Worm (Caenorhabditis elegans): ENCODE results near the gene fbxc-55.
"Not testable (repeated sequence)": the region's sequence is repeated elsewhere in the genome, so short reads cannot be mapped to it uniquely, and the experiment has no call there.

Gene fbxc-55

ce11 chrII:3206423-3206989 is 36.5 kb upstream of the fbxc-55 start, which contains the start of the genes ZC239.20 and ZC239.21:
TSS of gene ZC239.20 (minus strand) at chrII:3206523.
TSS of gene ZC239.21 (plus strand) at chrII:3206939.
- TF ChIP-seq F10B5.3 (tag; optimal IDR thresholded peaks at IDR 0.05), result no peak
- TF ChIP-seq ztf-7 (tag; optimal IDR thresholded peaks at IDR 0.05), result no peak
- no peak for TF ChIP-seq mdt-29 (GFP tag; IDR thresholded peaks at IDR 0.05)
- TF ChIP-seq daf-19 (GFP tag; conservative IDR thresholded peaks at IDR 0.05), result no peak
- no peak for TF ChIP-seq dpl-1 (GFP tag; optimal IDR thresholded peaks at IDR 0.05)
- TF ChIP-seq unc-62 (GFP tag; optimal IDR thresholded peaks at IDR 0.05 in 1 of 2), result no peak
- no peak for TF ChIP-seq unc-62 (tag; optimal IDR thresholded peaks at IDR 0.05)
- no peak for TF ChIP-seq lir-3 (tag; optimal IDR thresholded peaks at IDR 0.05)
- TF ChIP-seq lin-13 (GFP tag; optimal IDR thresholded peaks at IDR 0.05), result no peak

- TF ChIP-seq aha-1 (tag) (peak; percentile 5), F10B5.3 (tag; optimal IDR thresholded peaks at IDR 0.05) (no peak), lin-1 (GFP tag; IDR thresholded peaks at IDR 0.05) (no peak)
These were observed 33.4 kb upstream of the fbxc-55 start, which contains the start of gene sri-50 for ce11 chrII:3203415-3203814. TSS of gene sri-50 (plus strand) at chrII:3203715.

- TF ChIP-seq Y48G9A.11 (GFP tag; IDR thresholded peaks at IDR 0.05) (no peak), D1046.2 (GFP tag; IDR thresholded peaks at IDR 0.05) (no peak), F26F4.8 (GFP tag; conservative IDR thresholded peaks at IDR 0.05) (no peak), rbr-2 (tag; optimal IDR thresholded peaks at IDR 0.05) (no peak), mxl-2 (GFP tag; conservative IDR thresholded peaks at IDR 0.05) (no peak)
These were observed 32.5 kb upstream of the fbxc-55 start, which contains the start of gene sri-53 for ce11 chrII:3202519-3202918. TSS of gene sri-53 (minus strand) at chrII:3202619.

- not testable (repeated sequence) for TF ChIP-seq nhr-42 (GFP tag; IDR thresholded peaks at IDR 0.05); mxl-2 (GFP tag; conservative IDR thresholded peaks at IDR 0.05); D1046.2 (GFP tag; IDR thresholded peaks at IDR 0.05)
These were observed 31.3 kb upstream of the fbxc-55 start, which contains the start of gene sri-48 for ce11 chrII:3201242-3201641. TSS of gene sri-48 (minus strand) at chrII:3201342.

ce11 chrII:3198998-3199397 is 29.0 kb upstream of the fbxc-55 start, which contains the start of gene sri-51:
TSS of gene sri-51 (minus strand) at chrII:3199098.
- TF ChIP-seq pha-4 (GFP tag; IDR thresholded peaks at IDR 0.05) (no peak), pha-4 (tag; optimal IDR thresholded peaks at IDR 0.05) (no peak), fos-1 (tag; optimal IDR thresholded peaks at IDR 0.05) (no peak), hlh-30 (tag; optimal IDR thresholded peaks at IDR 0.05; ENCODE audit: insufficient read depth) (no peak), unc-62 (GFP tag; optimal IDR thresholded peaks at IDR 0.05 in 1 of 2) (peak in 1 of 2 experiments; percentile 84), unc-62 (tag; optimal IDR thresholded peaks at IDR 0.05) (no peak), madf-9 (GFP tag; conservative IDR thresholded peaks at IDR 0.05) (no peak)

- TF ChIP-seq ceh-82 (tag; optimal IDR thresholded peaks at IDR 0.05), result no peak
- no peak for TF ChIP-seq dve-1 (tag; optimal IDR thresholded peaks at IDR 0.05; ENCODE audit: insufficient read depth)
- TF ChIP-seq lin-13 (GFP tag; optimal IDR thresholded peaks at IDR 0.05), result no peak
- no peak for TF ChIP-seq aha-1 (tag)
- TF ChIP-seq nhr-76 (tag; optimal IDR thresholded peaks at IDR 0.05), result no peak
- TF ChIP-seq daf-19 (GFP tag; conservative IDR thresholded peaks at IDR 0.05), result no peak
- TF ChIP-seq php-3 (GFP tag; IDR thresholded peaks at IDR 0.05), result no peak
- TF ChIP-seq zfp-2 (tag; optimal IDR thresholded peaks at IDR 0.05), result no peak
- TF ChIP-seq saeg-2 (GFP tag; IDR thresholded peaks at IDR 0.05), result no peak
- no peak for TF ChIP-seq nhr-28 (tag; optimal IDR thresholded peaks at IDR 0.05)
- TF ChIP-seq duxl-1 (tag; optimal IDR thresholded peaks at IDR 0.05; ENCODE audit: poor library complexity), result no peak
- TF ChIP-seq lin-1 (GFP tag; IDR thresholded peaks at IDR 0.05), result no peak
- no peak for TF ChIP-seq Y75B8A.6 (GFP tag; IDR thresholded peaks at IDR 0.05)
- TF ChIP-seq nhr-41 (GFP tag; IDR thresholded peaks at IDR 0.05), result no peak
- TF ChIP-seq ZK546.5 (tag; optimal IDR thresholded peaks at IDR 0.05), result no peak
- TF ChIP-seq D1046.2 (GFP tag; IDR thresholded peaks at IDR 0.05), result no peak
- TF ChIP-seq egl-27 (tag; optimal IDR thresholded peaks at IDR 0.05), result no peak
- no peak for TF ChIP-seq F26F4.8 (GFP tag; conservative IDR thresholded peaks at IDR 0.05)
These were observed 27.0 kb upstream of the fbxc-55 start, which contains the start of gene gcy-15 for ce11 chrII:3196966-3197365. TSS of gene gcy-15 (minus strand) at chrII:3197066.
